Worm (Caenorhabditis elegans) whole organism, L2 larva: ENCODE results near the gene sek-6.
A peak's percentile ranks its signal among the peaks of the same experiment; 100 is the strongest.

Source experiments
- C34F6.9 ChIP-seq: fragments of 150-350 bp; optimal IDR thresholded peaks from 2 replicates; lab custom pipeline; 2014; ENCODE audit warnings: missing biosample characterization, missing genetic modification characterization
- F13H6.1 ChIP-seq: sonication (generic microtip); optimal IDR thresholded peaks from 2 replicates; lab custom pipeline; 2016; ENCODE audit warnings: missing genetic modification characterization, missing compliant biosample characterization
- R02D3.7 ChIP-seq: fragments of 150-350 bp; optimal IDR thresholded peaks from 2 replicates; lab custom pipeline; 2014; ENCODE audit warnings: missing biosample characterization, missing genetic modification characterization
- ZK546.5 ChIP-seq: sonication (generic microtip); optimal IDR thresholded peaks from 2 replicates; lab custom pipeline; 2017; ENCODE audit warnings: missing biosample characterization, missing genetic modification characterization
- ama-1 ChIP-seq: fragments of 150-350 bp; optimal IDR thresholded peaks from 2 replicates; lab custom pipeline; 2018; ENCODE audit warnings: inconsistent platforms
- blmp-1 ChIP-seq: sonication (generic microtip); optimal IDR thresholded peaks from 2 replicates; lab custom pipeline; 2017; ENCODE audit warnings: missing genetic modification characterization, mild to moderate bottlenecking, missing compliant biosample characterization, antibody characterized with exemption, moderate library complexity; ENCODE audit not compliant: insufficient read depth
- ceh-16 ChIP-seq: fragments of 150-350 bp; optimal IDR thresholded peaks from 2 replicates; lab custom pipeline; 2014; ENCODE audit warnings: missing biosample characterization, missing genetic modification characterization
- ceh-82 ChIP-seq: fragments of 150-350 bp; optimal IDR thresholded peaks from 2 replicates; lab custom pipeline; 2014; ENCODE audit warnings: missing biosample characterization, missing genetic modification characterization
- crh-2 ChIP-seq: sonication (generic microtip); optimal IDR thresholded peaks from 2 replicates; lab custom pipeline; 2017; ENCODE audit warnings: missing biosample characterization, missing genetic modification characterization
- dmd-4 ChIP-seq: sonication (generic microtip); optimal IDR thresholded peaks from 2 replicates; lab custom pipeline; 2017; ENCODE audit warnings: missing biosample characterization, missing genetic modification characterization
- elt-1 ChIP-seq: fragments of 150-350 bp; optimal IDR thresholded peaks from 2 replicates; lab custom pipeline; 2014; ENCODE audit warnings: missing biosample characterization, missing genetic modification characterization
- elt-3 ChIP-seq: sonication (generic microtip); optimal IDR thresholded peaks from 2 replicates; lab custom pipeline; 2017; ENCODE audit warnings: missing biosample characterization, missing genetic modification characterization
- fos-1 ChIP-seq: fragments of 150-350 bp; optimal IDR thresholded peaks from 2 replicates; lab custom pipeline; 2014; ENCODE audit warnings: missing biosample characterization, missing genetic modification characterization
- gmeb-1 ChIP-seq: fragments of 150-350 bp; optimal IDR thresholded peaks from 2 replicates; lab custom pipeline; 2014; ENCODE audit warnings: missing biosample characterization, missing genetic modification characterization
- lin-13 ChIP-seq: fragments of 150-350 bp; optimal IDR thresholded peaks from 2 replicates; lab custom pipeline; 2014; ENCODE audit warnings: missing biosample characterization, missing genetic modification reagents, missing genetic modification characterization
- lsy-2 ChIP-seq, 2 experiments: fragments of 150-350 bp in 1 of 2; sonication (generic microtip) in 1 of 2; optimal IDR thresholded peaks; 2 replicates each; lab custom pipeline; 2014 to 2017; ENCODE audit warnings: missing biosample characterization in 2 of 2, missing genetic modification characterization in 2 of 2
- mab-5 ChIP-seq: fragments of 150-350 bp; optimal IDR thresholded peaks from 2 replicates; lab custom pipeline; 2014; ENCODE audit warnings: missing biosample characterization, missing genetic modification characterization
- mbf-1 ChIP-seq: sonication (generic microtip); optimal IDR thresholded peaks from 2 replicates; lab custom pipeline; 2017; ENCODE audit warnings: missing biosample characterization, missing genetic modification characterization
- nhr-10 ChIP-seq: sonication (generic microtip); optimal IDR thresholded peaks from 2 replicates; lab custom pipeline; 2017; ENCODE audit warnings: missing biosample characterization, missing genetic modification characterization
- nhr-11 ChIP-seq: fragments of 150-350 bp; optimal IDR thresholded peaks from 2 replicates; lab custom pipeline; 2014; ENCODE audit warnings: missing biosample characterization, missing genetic modification characterization
- nhr-12 ChIP-seq: fragments of 150-350 bp; optimal IDR thresholded peaks from 2 replicates; lab custom pipeline; 2014; ENCODE audit warnings: missing biosample characterization, missing genetic modification characterization
- nhr-129 ChIP-seq: fragments of 150-350 bp; optimal IDR thresholded peaks from 2 replicates; lab custom pipeline; 2014; ENCODE audit warnings: missing biosample characterization, missing genetic modification characterization
- nhr-21 ChIP-seq: fragments of 150-350 bp; optimal IDR thresholded peaks from 2 replicates; lab custom pipeline; 2014; ENCODE audit warnings: missing biosample characterization, missing genetic modification characterization
- nhr-23 ChIP-seq: fragments of 150-350 bp; optimal IDR thresholded peaks from 2 replicates; lab custom pipeline; 2014; ENCODE audit warnings: missing biosample characterization, missing genetic modification reagents, missing genetic modification characterization
- nhr-237 ChIP-seq: fragments of 150-350 bp; optimal IDR thresholded peaks from 2 replicates; lab custom pipeline; 2014; ENCODE audit warnings: missing biosample characterization, missing genetic modification characterization
- nhr-25 ChIP-seq: fragments of 150-350 bp; sonication (generic microtip); optimal IDR thresholded peaks from 3 replicates; lab custom pipeline; 2014; ENCODE audit warnings: missing biosample characterization, missing genetic modification characterization
- nhr-77 ChIP-seq: fragments of 150-350 bp; optimal IDR thresholded peaks from 2 replicates; lab custom pipeline; 2014; ENCODE audit warnings: missing biosample characterization, missing genetic modification characterization
- peb-1 ChIP-seq: fragments of 150-350 bp; optimal IDR thresholded peaks from 2 replicates; lab custom pipeline; 2014; ENCODE audit warnings: missing biosample characterization, missing genetic modification characterization
- sem-4 ChIP-seq: fragments of 150-350 bp; optimal IDR thresholded peaks from 2 replicates; lab custom pipeline; 2014; ENCODE audit warnings: missing biosample characterization, missing genetic modification reagents, missing genetic modification characterization
- sma-3 ChIP-seq: sonication (generic microtip); optimal IDR thresholded peaks from 2 replicates; lab custom pipeline; 2016; ENCODE audit warnings: missing genetic modification reagents, missing genetic modification characterization, missing compliant biosample characterization
- sma-9 ChIP-seq, 2 experiments: fragments of 150-350 bp in 1 of 2; sonication (generic microtip) in 1 of 2; optimal IDR thresholded peaks; 2 replicates each; lab custom pipeline; 2014 to 2016; ENCODE audit warnings: missing genetic modification characterization in 2 of 2, mild to moderate bottlenecking in 1 of 2, missing biosample characterization in 1 of 2, missing compliant biosample characterization in 1 of 2, missing genetic modification reagents in 1 of 2, moderate library complexity in 1 of 2
- snpc-4 ChIP-seq: fragments of 150-350 bp; optimal IDR thresholded peaks from 2 replicates; lab custom pipeline; 2014; ENCODE audit warnings: missing biosample characterization, missing genetic modification characterization
- unc-39 ChIP-seq: fragments of 150-350 bp; optimal IDR thresholded peaks from 2 replicates; lab custom pipeline; 2014; ENCODE audit warnings: missing biosample characterization, missing genetic modification characterization
- unc-55 ChIP-seq: fragments of 150-350 bp; sonication (generic microtip); optimal IDR thresholded peaks from 3 replicates; lab custom pipeline; 2014; ENCODE audit warnings: missing biosample characterization, missing genetic modification reagents, missing genetic modification characterization
- unc-62 ChIP-seq: fragments of 150-350 bp; optimal IDR thresholded peaks from 2 replicates; lab custom pipeline; 2014; ENCODE audit warnings: missing biosample characterization, missing genetic modification reagents, missing genetic modification characterization
- zag-1 ChIP-seq: fragments of 150-350 bp; optimal IDR thresholded peaks from 2 replicates; lab custom pipeline; 2014; ENCODE audit warnings: missing biosample characterization, missing genetic modification characterization
- ztf-1 ChIP-seq: fragments of 200-800 bp; sonication (Bioruptor generic); conservative IDR thresholded peaks from 2 replicates; pipeline ENCODE4 v1.3.6; 2022; ENCODE audit warnings: missing genetic modification characterization, missing compliant biosample characterization
- ztf-11 ChIP-seq: sonication (generic microtip); optimal IDR thresholded peaks from 2 replicates; lab custom pipeline; 2017; ENCODE audit warnings: missing biosample characterization, missing genetic modification characterization
- ztf-4 ChIP-seq: fragments of 150-350 bp; optimal IDR thresholded peaks from 2 replicates; lab custom pipeline; 2014; ENCODE audit warnings: missing biosample characterization, missing genetic modification characterization

The sek-6 gene

ce11 chrX:10000635-10001034, 30.3 kb upstream of the sek-6 start, which contains the start of gene F19C6.2:
Gene F19C6.2, plus strand, starts transcription at chrX:10000935.
- no peak for TF ChIP-seq ceh-82 (tag; lab: Kevin White, UChicago)
- TF ChIP-seq ztf-1 = no peak
- TF ChIP-seq nhr-11 = no peak
- TF ChIP-seq, all 48 proteins: peak for 0

- TF ChIP-seq dmd-4 (tag; lab: Kevin White, UChicago) = no peak
- no peak for TF ChIP-seq ama-1
- no peak for TF ChIP-seq gmeb-1 (tag; lab: Kevin White, UChicago)
- no peak for TF ChIP-seq R02D3.7
These were observed 22.3 kb upstream of the sek-6 start, which contains the start of gene F19C6.3 for ce11 chrX:10008664-10009063. Gene F19C6.3, minus strand, starts transcription at chrX:10008764.

DNA sequence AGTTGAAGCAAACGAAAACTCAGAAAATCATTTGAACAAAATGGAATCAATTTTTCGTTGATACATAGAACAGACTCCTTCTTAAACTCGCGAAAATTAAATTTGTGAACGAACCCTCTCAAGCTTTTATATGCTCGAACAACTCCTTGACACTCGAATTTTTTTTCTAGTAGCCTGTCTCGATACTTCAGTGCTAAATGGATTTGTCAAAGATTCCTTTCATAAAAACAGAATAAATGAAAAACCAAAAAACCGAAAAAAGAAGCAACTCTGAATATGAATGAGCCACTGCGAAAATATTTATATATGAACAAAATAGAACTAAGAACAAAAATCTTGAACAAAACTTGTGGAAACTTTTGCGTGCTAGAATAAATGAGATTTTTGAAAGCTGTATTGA, 21.0 kb upstream of the sek-6 start:
- TF ChIP-seq lsy-2 (tag; optimal IDR thresholded peaks at IDR 0.05; lab: Kevin White, UChicago) (no peak), ceh-82 (tag; lab: Kevin White, UChicago) (no peak), nhr-237 (tag; lab: Kevin White, UChicago) (no peak), unc-39 (tag; lab: Kevin White, UChicago) (no peak), ZK546.5 (tag; lab: Kevin White, UChicago) (no peak), unc-55 (GFP tag; lab: Kevin White, UChicago) (no peak), nhr-25 (tag; lab: Kevin White, UChicago) (no peak), crh-2 (tag; lab: Kevin White, UChicago) (no peak), ama-1 (no peak), unc-62 (GFP tag; lab: Kevin White, UChicago) (no peak), ztf-11 (tag; lab: Kevin White, UChicago) (no peak), peb-1 (no peak), elt-3 (tag; lab: Kevin White, UChicago) (no peak), snpc-4 (tag; lab: Kevin White, UChicago) (no peak), lin-13 (GFP tag; lab: Kevin White, UChicago) (no peak), ztf-1 (no peak), nhr-21 (tag; lab: Kevin White, UChicago) (no peak)
- TF ChIP-seq, all 48 proteins: peak for 0

- TF ChIP-seq unc-39 (tag; lab: Kevin White, UChicago) (no peak), sma-9 (GFP tag; optimal IDR thresholded peaks at IDR 0.05; lab: Kevin White, UChicago) (peak; percentile 4), sma-9 (tag; optimal IDR thresholded peaks at IDR 0.05; lab: Kevin White, UChicago) (no peak)
These were observed 12.8 kb upstream of the sek-6 start, which contains the start of gene F19C6.4 for ce11 chrX:10017975-10018654. Gene F19C6.4, minus strand, starts transcription at chrX:10018025.

DNA sequence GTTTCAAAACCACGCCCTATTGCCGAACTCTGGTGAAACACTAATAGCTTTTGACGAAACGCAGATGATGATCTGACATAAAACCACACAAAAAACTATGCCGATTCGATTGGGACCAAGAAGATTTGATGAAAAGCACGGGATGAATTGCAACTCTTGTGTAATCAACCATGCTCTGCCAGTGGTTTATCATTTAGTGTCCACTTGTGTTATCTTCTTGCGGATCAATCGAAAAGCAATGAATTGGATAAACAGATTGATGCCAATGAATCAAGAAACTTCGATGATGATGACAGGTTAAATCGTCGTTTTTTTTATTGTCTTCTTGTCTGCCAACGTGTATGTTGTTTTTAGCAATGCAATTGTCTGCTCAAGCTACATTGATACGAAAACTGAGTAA, 8.9 kb upstream of the sek-6 start, which contains the start of gene F42G10.1:
Gene F42G10.1 (minus strand): TSS at position 151 of the 400 bp plus-strand sequence.
- TF ChIP-seq elt-1 (no peak), lsy-2 (tag; optimal IDR thresholded peaks at IDR 0.05; lab: Kevin White, UChicago) (no peak), peb-1 (no peak), unc-39 (tag; lab: Kevin White, UChicago) (no peak), nhr-129 (peak; percentile 9)

DNA sequence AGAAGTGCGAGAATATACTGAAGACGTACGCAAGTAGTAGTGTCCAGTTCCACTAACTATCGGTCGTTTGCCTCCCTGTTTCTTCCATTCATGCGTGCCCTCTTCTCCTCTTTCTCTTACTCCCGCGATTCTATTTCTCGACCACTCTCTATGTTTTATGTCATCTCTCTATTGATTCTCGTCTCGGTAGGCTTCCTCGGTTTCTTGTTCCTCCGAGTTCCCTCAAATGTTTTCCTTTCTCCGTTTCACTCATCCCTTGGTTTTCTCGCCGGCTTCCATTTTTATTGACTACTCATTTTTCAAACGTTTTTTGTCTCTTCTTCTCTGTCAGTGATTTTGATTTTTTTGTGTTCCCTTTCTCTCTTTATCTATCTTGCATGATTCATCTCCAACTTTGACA, 4.6 kb upstream of the sek-6 start:
- TF ChIP-seq dmd-4 (tag; lab: Kevin White, UChicago) = no peak
- no peak for TF ChIP-seq ceh-82 (tag; lab: Kevin White, UChicago)
- TF ChIP-seq nhr-12 (tag; lab: Kevin White, UChicago) = no peak
- no peak for TF ChIP-seq nhr-77 (tag; lab: Kevin White, UChicago)
- peak; percentile 58 for TF ChIP-seq C34F6.9 (tag; lab: Kevin White, UChicago)
- TF ChIP-seq ztf-11 (tag; lab: Kevin White, UChicago) = no peak
- TF ChIP-seq blmp-1 (tag; lab: Kevin White, UChicago) = no peak
- TF ChIP-seq R02D3.7 = no peak
- peak in 1 of 2 experiments; percentile 51 for TF ChIP-seq lsy-2 (tag; optimal IDR thresholded peaks at IDR 0.05; lab: Kevin White, UChicago)
- no peak for TF ChIP-seq ztf-1
- TF ChIP-seq nhr-25 (tag; lab: Kevin White, UChicago) = peak; percentile 43
- peak; percentile 83 for TF ChIP-seq nhr-129
- TF ChIP-seq lin-13 (GFP tag; lab: Kevin White, UChicago) = peak; percentile 13
- no peak for TF ChIP-seq elt-1
- TF ChIP-seq nhr-10 (tag; lab: Kevin White, UChicago) = no peak
- TF ChIP-seq sma-3 (GFP tag; lab: Kevin White, UChicago) = peak; percentile 23
- no peak for TF ChIP-seq mbf-1 (tag; lab: Kevin White, UChicago)
- peak; percentile 51 for TF ChIP-seq mab-5 (tag; lab: Kevin White, UChicago)
- peak; percentile 67 for TF ChIP-seq crh-2 (tag; lab: Kevin White, UChicago)
- peak; percentile 26 for TF ChIP-seq nhr-21 (tag; lab: Kevin White, UChicago)
- TF ChIP-seq ZK546.5 (tag; lab: Kevin White, UChicago) = no peak
- TF ChIP-seq ztf-4 (tag; lab: Kevin White, UChicago) = no peak
- no peak for TF ChIP-seq nhr-23 (tag; lab: Kevin White, UChicago)
- peak; percentile 76 for TF ChIP-seq fos-1 (tag; lab: Kevin White, UChicago)
- peak; percentile 43 for TF ChIP-seq sem-4
- TF ChIP-seq sma-9 (GFP tag; optimal IDR thresholded peaks at IDR 0.05; lab: Kevin White, UChicago) = peak; percentile 59
- TF ChIP-seq sma-9 (tag; optimal IDR thresholded peaks at IDR 0.05; lab: Kevin White, UChicago) = no peak
- peak; percentile 69 for TF ChIP-seq F13H6.1
- peak; percentile 20 for TF ChIP-seq ceh-16 (tag; lab: Kevin White, UChicago)
- no peak for TF ChIP-seq snpc-4 (tag; lab: Kevin White, UChicago)
- TF ChIP-seq zag-1 = peak; percentile 63
